Worm (Caenorhabditis elegans) whole organism, L4/young adult: ENCODE results near the gene twk-31.

ENCODE experiments used
- W03F9.2 ChIP-seq: fragments of 150-350 bp; optimal IDR thresholded peaks from 2 replicates; lab custom pipeline; 2014; ENCODE audit warnings: missing biosample characterization, missing genetic modification characterization
- dao-5 ChIP-seq: sonication (generic microtip); optimal IDR thresholded peaks from 2 replicates; lab custom pipeline; 2016; ENCODE audit warnings: missing genotype, missing genetic modification characterization, moderate library complexity, missing compliant biosample characterization

- TF ChIP-seq W03F9.2 (tag; lab: Kevin White, UChicago) (no peak), dao-5 (tag; lab: Kevin White, UChicago) (no peak)
Measured at ce11 chrIII:11446826-11447225, 36.3 kb downstream of the twk-31 start.
